Fruit fly (Drosophila melanogaster) whole organism, embryonic: ENCODE data around the gene CG14854.
A peak's percentile ranks its signal among the peaks of the same experiment; 100 is the strongest.

ENCODE experiments used
- Bteb2 ChIP-seq: fragments of 200-800 bp; sonication (Bioruptor generic); optimal IDR thresholded peaks from 2 replicates; lab custom pipeline; 2016; ENCODE audit warnings: missing biosample characterization, missing genetic modification characterization
- CG10543 ChIP-seq: fragments of 200-800 bp; sonication (Bioruptor generic); optimal IDR thresholded peaks from 3 replicates; lab custom pipeline; 2017; ENCODE audit warnings: missing biosample characterization, mild to moderate bottlenecking, missing genetic modification characterization, moderate library complexity
- CG12104 ChIP-seq: fragments of 200-800 bp; sonication (Bioruptor generic); optimal IDR thresholded peaks from 3 replicates; lab custom pipeline; 2016; ENCODE audit warnings: missing biosample characterization, missing genetic modification characterization
- CG12155 ChIP-seq: fragments of 200-800 bp; sonication (Bioruptor generic); optimal IDR thresholded peaks from 3 replicates; lab custom pipeline; 2016; ENCODE audit warnings: missing biosample characterization, missing genetic modification characterization
- CG13775 ChIP-seq: fragments of 200-800 bp; sonication (Bioruptor generic); optimal IDR thresholded peaks from 3 replicates; lab custom pipeline; 2017; ENCODE audit warnings: missing biosample characterization, mild to moderate bottlenecking, missing genetic modification characterization
- CG15479 ChIP-seq: fragments of 200-800 bp; sonication (Bioruptor generic); optimal IDR thresholded peaks from 3 replicates; lab custom pipeline; 2019; ENCODE audit warnings: missing biosample characterization, mild to moderate bottlenecking, missing genetic modification characterization, moderate library complexity
- CG17186 ChIP-seq: fragments of 200-800 bp; sonication (Bioruptor generic); optimal IDR thresholded peaks from 3 replicates; lab custom pipeline; 2017; ENCODE audit warnings: missing biosample characterization, missing genetic modification reagents, missing genetic modification characterization
- CG2202 ChIP-seq: fragments of 200-800 bp; sonication (Bioruptor generic); optimal IDR thresholded peaks from 2 replicates; lab custom pipeline; 2018; ENCODE audit warnings: missing biosample characterization, mild to moderate bottlenecking, missing genetic modification characterization
- CG30431 ChIP-seq: fragments of 200-800 bp; sonication (Bioruptor generic); optimal IDR thresholded peaks from 2 replicates; lab custom pipeline; 2017; ENCODE audit warnings: missing biosample characterization, missing genetic modification characterization
- CG31365 ChIP-seq: fragments of 200-800 bp; sonication (Bioruptor generic); optimal IDR thresholded peaks from 2 replicates; lab custom pipeline; 2018; ENCODE audit warnings: missing biosample characterization, mild to moderate bottlenecking, missing genetic modification characterization
- CG32532 ChIP-seq: fragments of 200-800 bp; sonication (Bioruptor generic); IDR thresholded peaks from 2 replicates; pipeline ENCODE4 v1.3.6; 2022; ENCODE audit warnings: missing biosample characterization, missing genetic modification characterization
- CG3726 ChIP-seq: fragments of 200-800 bp; sonication (Bioruptor generic); IDR thresholded peaks from 3 replicates; pipeline ENCODE4, ENCODE4 v1.3.6; 2022; ENCODE audit warnings: missing biosample characterization, missing genetic modification characterization
- CG4328 ChIP-seq: fragments of 200-800 bp; sonication (Bioruptor generic); optimal IDR thresholded peaks from 3 replicates; lab custom pipeline; 2017; ENCODE audit warnings: missing biosample characterization, missing genetic modification reagents, missing genetic modification characterization
- CG9817 ChIP-seq: fragments of 200-800 bp; sonication (Bioruptor generic); optimal IDR thresholded peaks from 2 replicates; lab custom pipeline; 2018; ENCODE audit warnings: missing biosample characterization, mild to moderate bottlenecking, missing genetic modification characterization, moderate library complexity
- Dad ChIP-seq: fragments of 200-800 bp; sonication (Bioruptor generic); optimal IDR thresholded peaks from 3 replicates; lab custom pipeline; 2016; ENCODE audit warnings: missing biosample characterization, missing genetic modification characterization
- Dbx ChIP-seq: fragments of 200-800 bp; sonication (Bioruptor generic); IDR thresholded peaks from 3 replicates; pipeline ENCODE4 v1.3.6; 2022; ENCODE audit warnings: missing biosample characterization, missing genetic modification characterization
- Deaf1 ChIP-seq: fragments of 200-800 bp; optimal IDR thresholded peaks from 3 replicates; lab custom pipeline; 2019; ENCODE audit warnings: missing biosample characterization, mild to moderate bottlenecking, missing genetic modification characterization, moderate library complexity
- E2f1 ChIP-seq: fragments of 200-800 bp; sonication (Bioruptor generic); IDR thresholded peaks from 2 replicates; pipeline ENCODE4 v1.3.6; 2022; ENCODE audit warnings: missing biosample characterization, missing genetic modification characterization
- Hey ChIP-seq: fragments of 200-800 bp; sonication (Bioruptor generic); optimal IDR thresholded peaks from 3 replicates; lab custom pipeline; 2018; ENCODE audit warnings: missing biosample characterization, mild to moderate bottlenecking, missing genetic modification characterization
- Hsf ChIP-seq: fragments of 200-800 bp; sonication (Bioruptor generic); optimal IDR thresholded peaks from 3 replicates; lab custom pipeline; 2016; ENCODE audit warnings: missing biosample characterization, missing genetic modification characterization
- Lhr ChIP-seq: fragments of 200-800 bp; sonication (Bioruptor generic); optimal IDR thresholded peaks from 3 replicates; lab custom pipeline; 2017; ENCODE audit warnings: mild to moderate bottlenecking, missing biosample characterization, missing genetic modification reagents, missing genetic modification characterization
- Rfx ChIP-seq: fragments of 200-800 bp; sonication (Bioruptor generic); IDR thresholded peaks from 2 replicates; pipeline ENCODE4 v1.3.6; 2022; ENCODE audit warnings: missing biosample characterization, missing genetic modification characterization
- Xbp1 ChIP-seq: fragments of 200-800 bp; sonication (Bioruptor generic); optimal IDR thresholded peaks from 3 replicates; lab custom pipeline; 2016; ENCODE audit warnings: missing biosample characterization, mild to moderate bottlenecking, missing genetic modification characterization
- YL-1 ChIP-seq: fragments of 200-800 bp; sonication (Bioruptor generic); optimal IDR thresholded peaks from 3 replicates; lab custom pipeline; 2017; ENCODE audit warnings: missing biosample characterization, mild to moderate bottlenecking, missing genetic modification characterization
- ap ChIP-seq: fragments of 200-800 bp; sonication (Bioruptor generic); IDR thresholded peaks from 2 replicates; pipeline ENCODE4 v1.3.6; 2022; ENCODE audit warnings: missing biosample characterization, missing genetic modification characterization
- ara ChIP-seq: fragments of 200-800 bp; sonication (Bioruptor generic); IDR thresholded peaks from 2 replicates; pipeline ENCODE4 v1.3.6; 2022; ENCODE audit warnings: missing biosample characterization, missing genetic modification characterization
- bab2 ChIP-seq: fragments of 200-800 bp; sonication (Bioruptor generic); optimal IDR thresholded peaks from 2 replicates; lab custom pipeline; 2016; ENCODE audit warnings: missing biosample characterization, missing genetic modification characterization
- cad ChIP-seq: fragments of >200 bp; optimal IDR thresholded peaks from 2 replicates; lab custom pipeline; 2017; ENCODE audit warnings: missing biosample characterization, missing genetic modification characterization
- chn ChIP-seq: fragments of 200-800 bp; sonication (Bioruptor generic); optimal IDR thresholded peaks from 2 replicates; lab custom pipeline; 2016; ENCODE audit warnings: missing biosample characterization, missing genetic modification characterization
- danr ChIP-seq: fragments of 200-800 bp; sonication (Bioruptor generic); IDR thresholded peaks from 2 replicates; pipeline ENCODE4 v1.3.6; 2022; ENCODE audit warnings: missing biosample characterization, missing genetic modification characterization
- disco-r ChIP-seq: fragments of 200-800 bp; sonication (Bioruptor generic); optimal IDR thresholded peaks from 2 replicates; lab custom pipeline; 2016; ENCODE audit warnings: missing biosample characterization, missing genetic modification characterization
- dpn ChIP-seq, 2 experiments: fragments of 200-800 bp; sonication (Bioruptor generic); optimal IDR thresholded peaks; 3 replicates each; lab custom pipeline; 2016; ENCODE audit warnings: missing biosample characterization in 2 of 2, missing genetic modification characterization in 2 of 2
- ems ChIP-seq: fragments of 200-800 bp; sonication (Bioruptor generic); optimal IDR thresholded peaks from 3 replicates; lab custom pipeline; 2016; ENCODE audit warnings: missing biosample characterization, missing genetic modification characterization
- fd102C ChIP-seq: fragments of 200-800 bp; sonication (Bioruptor generic); optimal IDR thresholded peaks from 2 replicates; lab custom pipeline; 2018; ENCODE audit warnings: missing biosample characterization, mild to moderate bottlenecking, missing genetic modification characterization, moderate library complexity
- fd96Cb ChIP-seq: fragments of 200-800 bp; sonication (Bioruptor generic); optimal IDR thresholded peaks from 2 replicates; lab custom pipeline; 2018; ENCODE audit warnings: missing biosample characterization, mild to moderate bottlenecking, missing genetic modification characterization, moderate library complexity
- fru ChIP-seq: fragments of >200 bp; optimal IDR thresholded peaks from 2 replicates; lab custom pipeline; 2017
- gcm2 ChIP-seq: fragments of 200-800 bp; sonication (Bioruptor generic); optimal IDR thresholded peaks from 2 replicates; lab custom pipeline; 2016; ENCODE audit warnings: missing biosample characterization, missing genetic modification characterization
- gro ChIP-seq: fragments of 200-800 bp; sonication (Bioruptor generic); optimal IDR thresholded peaks from 2 replicates; lab custom pipeline; 2016; ENCODE audit warnings: missing biosample characterization, missing genetic modification characterization
- gsb ChIP-seq: fragments of 200-800 bp; sonication (Bioruptor generic); IDR thresholded peaks from 2 replicates; pipeline ENCODE4 v1.3.6; 2022; ENCODE audit warnings: missing biosample characterization, missing genetic modification characterization
- hbn ChIP-seq: fragments of 200-800 bp; sonication (Bioruptor generic); IDR thresholded peaks from 2 replicates; pipeline ENCODE4 v1.3.6; 2022; ENCODE audit warnings: missing biosample characterization, missing genetic modification characterization; ENCODE audit not compliant: partially characterized antibody
- jigr1 ChIP-seq: fragments of 200-800 bp; sonication (Bioruptor generic); IDR thresholded peaks from 3 replicates; pipeline ENCODE4 v1.3.6; 2022; ENCODE audit warnings: missing biosample characterization, missing genetic modification characterization
- ken ChIP-seq: fragments of 200-800 bp; sonication (Bioruptor generic); IDR thresholded peaks from 3 replicates; pipeline ENCODE4 v1.3.6; 2022; ENCODE audit warnings: missing biosample characterization, missing genetic modification characterization
- klu ChIP-seq: fragments of 200-800 bp; sonication (Bioruptor generic); IDR thresholded peaks from 2 replicates; pipeline ENCODE4 v1.3.6; 2022; ENCODE audit warnings: missing biosample characterization, missing genetic modification characterization
- lmd ChIP-seq: fragments of 200-800 bp; sonication (Bioruptor generic); IDR thresholded peaks from 2 replicates; pipeline ENCODE4 v1.3.6; 2022; ENCODE audit warnings: missing biosample characterization, missing genetic modification characterization
- oc ChIP-seq: fragments of 200-800 bp; sonication (Bioruptor generic); optimal IDR thresholded peaks from 2 replicates; lab custom pipeline; 2018; ENCODE audit warnings: missing biosample characterization, mild to moderate bottlenecking, missing genetic modification characterization, moderate library complexity
- sc ChIP-seq, 3 experiments: fragments of >200 bp in 2 of 3; fragments of 200-800 bp in 1 of 3; sonication (Bioruptor generic) in 1 of 3; optimal IDR thresholded peaks; 2 replicates in 2 of 3; 3 replicates in 1 of 3; lab custom pipeline; 2017; ENCODE audit warnings: mild to moderate bottlenecking in 1 of 3, missing biosample characterization in 1 of 3, missing genetic modification characterization in 1 of 3, missing genetic modification reagents in 1 of 3
- sisA ChIP-seq: fragments of 200-800 bp; sonication (Bioruptor generic); IDR thresholded peaks from 2 replicates; pipeline ENCODE4 v1.3.6; 2022; ENCODE audit warnings: missing biosample characterization, missing genetic modification characterization
- so ChIP-seq: fragments of 200-800 bp; sonication (Bioruptor generic); IDR thresholded peaks from 3 replicates; pipeline ENCODE4 v1.3.6; 2022; ENCODE audit warnings: missing biosample characterization, missing genetic modification characterization
- tx ChIP-seq: fragments of 200-800 bp; sonication (Bioruptor generic); optimal IDR thresholded peaks from 2 replicates; lab custom pipeline; 2016; ENCODE audit warnings: missing biosample characterization, missing genetic modification characterization
- vnd ChIP-seq: fragments of 200-800 bp; sonication (Bioruptor generic); IDR thresholded peaks from 3 replicates; pipeline ENCODE4 v1.3.6; 2022; ENCODE audit warnings: missing biosample characterization, missing genetic modification characterization; ENCODE audit not compliant: partially characterized antibody
- yki ChIP-seq: fragments of >200 bp; optimal IDR thresholded peaks from 3 replicates; lab custom pipeline; 2018
- zfh2 ChIP-seq: fragments of 200-800 bp; sonication (Bioruptor generic); optimal IDR thresholded peaks from 2 replicates; lab custom pipeline; 2016; ENCODE audit warnings: missing biosample characterization, missing genetic modification characterization

The CG14854 gene

dm6 chr3R:14558383-14558883, 1.4 kb downstream of the CG14854 start (continued):
- TF ChIP-seq gcm2 (peak; percentile 72), tx (GFP tag; lab: Kevin White, UChicago) (peak; percentile 87), CG10543 (peak; percentile 93), CG2202 (tag; lab: Kevin White, UChicago) (peak; percentile 41), disco-r (GFP tag; lab: Kevin White, UChicago) (peak; percentile 86), CG32532 (peak; percentile 89), CG17186 (GFP tag; lab: Kevin White, UChicago) (peak; percentile 64), CG12104 (GFP tag; lab: Kevin White, UChicago) (peak; percentile 91), CG31365 (peak; percentile 60), gsb (GFP tag; lab: Robert Waterston, UW) (peak; percentile 65), Rfx (GFP tag; lab: Robert Waterston, UW) (peak; percentile 87), yki (lab: Kevin White, UChicago) (no peak), CG4328 (GFP tag; lab: Kevin White, UChicago) (peak; percentile 90), CG13775 (GFP tag; lab: Kevin White, UChicago) (peak; percentile 85), cad (GFP tag; lab: Kevin White, UChicago) (no peak), CG30431 (GFP tag; lab: Kevin White, UChicago) (peak; percentile 78), Deaf1 (tag; lab: Kevin White, UChicago) (peak; percentile 73), ap (peak; percentile 66; the same call in 1 of the 2 replicates), Lhr (GFP tag; lab: Kevin White, UChicago) (peak; percentile 58), CG9817 (peak; percentile 90), sisA (GFP tag; lab: Robert Waterston, UW) (peak; percentile 88), jigr1 (GFP tag; lab: Robert Waterston, UW) (peak; percentile 81; the same call in 2 of the 3 replicates), Dbx (GFP tag; lab: Robert Waterston, UW) (peak; percentile 88), E2f1 (peak; percentile 78), Hsf (peak; percentile 93), fd102C (GFP tag; lab: Kevin White, UChicago) (no peak), danr (GFP tag; lab: Robert Waterston, UW) (peak; percentile 68), sc (optimal IDR thresholded peaks at IDR 0.05; lab: Kevin White, UChicago) (no peak), sc (GFP tag; optimal IDR thresholded peaks at IDR 0.05; lab: Kevin White, UChicago) (peak; percentile 84), Dad (GFP tag; lab: Kevin White, UChicago) (peak; percentile 87), so (GFP tag; lab: Robert Waterston, UW) (peak; percentile 87; the same call in 1 of the 3 replicates), lmd (peak; percentile 89), oc (peak; percentile 88), Hey (tag; lab: Kevin White, UChicago) (peak; percentile 30), fru (no peak), klu (GFP tag; lab: Robert Waterston, UW) (peak; percentile 81), bab2 (peak; percentile 75), dpn (GFP tag; optimal IDR thresholded peaks at IDR 0.05; lab: Kevin White, UChicago) (peak; percentile 89 to 93), Bteb2 (GFP tag; lab: Kevin White, UChicago) (peak; percentile 93), CG12155 (peak; percentile 84), vnd (no peak), chn (GFP tag; lab: Kevin White, UChicago) (peak; percentile 83), fd96Cb (tag; lab: Kevin White, UChicago) (peak; percentile 92), ara (GFP tag; lab: Robert Waterston, UW) (peak; percentile 64), gro (GFP tag; lab: Kevin White, UChicago) (peak; percentile 91), CG15479 (no peak), Xbp1 (GFP tag; lab: Kevin White, UChicago) (peak; percentile 90), YL-1 (GFP tag; lab: Kevin White, UChicago) (peak; percentile 48), ken (GFP tag; lab: Robert Waterston, UW) (peak; percentile 90), ems (GFP tag; lab: Kevin White, UChicago) (peak; percentile 93), CG3726 (GFP tag; lab: Robert Waterston, UW) (peak; percentile 65; the same call in 2 of the 3 replicates), hbn (GFP tag; lab: Robert Waterston, UW) (no peak), zfh2 (peak; percentile 86)
